Worm (Caenorhabditis elegans): ENCODE results near the gene str-182.

DNA sequence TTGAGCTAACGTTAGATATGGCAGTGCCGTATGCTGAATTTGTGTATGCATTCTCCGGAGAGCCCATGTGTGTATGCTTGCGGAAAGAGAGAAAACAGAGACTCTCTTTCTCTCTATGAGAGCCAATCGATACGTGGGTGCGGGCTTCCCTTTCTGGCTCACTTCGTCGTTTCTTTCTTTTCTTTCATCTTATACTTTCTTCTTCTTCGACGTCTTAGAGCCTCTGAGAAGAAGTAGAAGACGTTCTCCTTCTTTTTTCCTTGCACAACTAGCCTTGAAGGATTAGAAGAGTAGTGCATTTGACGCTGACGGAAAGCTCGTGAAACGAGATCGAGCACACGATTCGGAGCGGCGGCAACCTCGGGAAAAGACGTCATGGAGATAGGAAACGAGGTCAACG, 40.6 kb upstream of the str-182 start:
- TF ChIP-seq dao-5 (tag; optimal IDR thresholded peaks at IDR 0.05) (no peak), him-1 (tag; optimal IDR thresholded peaks at IDR 0.05) (peak; percentile 46)

Measured in whole organism, L4/young adult.